Worm (Caenorhabditis elegans) whole organism, midembryonic: ENCODE data around the gene nhr-138.

Experiments used
- T22C8.4 ChIP-seq: fragments of 200-800 bp; sonication (Bioruptor generic); IDR thresholded peaks from 2 replicates; pipeline ENCODE4 v1.3.6; 2022; ENCODE audit warnings: missing genetic modification characterization, missing compliant biosample characterization
- cog-1 ChIP-seq: sonication (generic microtip); optimal IDR thresholded peaks from 2 replicates; lab custom pipeline; 2016; ENCODE audit warnings: missing genetic modification characterization, missing compliant biosample characterization
- flt-1 ChIP-seq: fragments of 200-800 bp; sonication (Bioruptor generic); IDR thresholded peaks from 2 replicates; pipeline ENCODE4 v1.3.6; 2022; ENCODE audit warnings: missing genetic modification characterization, missing compliant biosample characterization
- ztf-29 ChIP-seq: fragments of 200-800 bp; sonication (Bioruptor generic); IDR thresholded peaks from 2 replicates; pipeline ENCODE4 v1.3.6; 2022; ENCODE audit warnings: missing genetic modification reagents, missing genetic modification characterization, missing compliant biosample characterization

ce11 chrIV:9742883-9743282 lies 17.8 kb downstream of the nhr-138 start, which contains the start of gene C28D4.7:
- TF ChIP-seq ztf-29 (no peak), T22C8.4 (no peak), flt-1 (GFP tag; lab: Robert Waterston, UW) (no peak), cog-1 (tag; lab: Kevin White, UChicago) (no peak)
